Worm (Caenorhabditis elegans): Measurements from ENCODE around the gene ugt-30.

Gene ugt-30

ce11 chrV:15083659-15084058 is 41.4 kb downstream of the ugt-30 start (continued):
- TF ChIP-seq dmd-9 (GFP tag; IDR thresholded peaks at IDR 0.05) (no peak), snpc-1.2 (GFP tag; IDR thresholded peaks at IDR 0.05) (no peak), Y105C5A.15 (GFP tag; IDR thresholded peaks at IDR 0.05) (no peak), nhr-77 (tag; optimal IDR thresholded peaks at IDR 0.05) (no peak), aha-1 (tag) (peak; percentile 18), daf-16 (GFP tag; optimal IDR thresholded peaks at IDR 0.05) (no peak), daf-16 (tag; optimal IDR thresholded peaks at IDR 0.05) (peak; percentile 25), zag-1 (tag; optimal IDR thresholded peaks at IDR 0.05) (no peak), unc-62 (GFP tag; optimal IDR thresholded peaks at IDR 0.05 in 1 of 2) (no peak), unc-62 (tag; optimal IDR thresholded peaks at IDR 0.05) (no peak), lsy-2 (tag; optimal IDR thresholded peaks at IDR 0.05) (no peak), lin-15B (tag; optimal IDR thresholded peaks at IDR 0.05) (no peak), daf-19 (GFP tag; conservative IDR thresholded peaks at IDR 0.05) (no peak), tag-97 (GFP tag; IDR thresholded peaks at IDR 0.05) (no peak), fkh-10 (GFP tag; optimal IDR thresholded peaks at IDR 0.05) (no peak), ces-1 (GFP tag; optimal IDR thresholded peaks at IDR 0.05) (no peak), madf-5 (GFP tag; IDR thresholded peaks at IDR 0.05) (no peak), mdl-1 (tag; optimal IDR thresholded peaks at IDR 0.05) (no peak), nhr-102 (tag; optimal IDR thresholded peaks at IDR 0.05) (no peak), nhr-111 (GFP tag; optimal IDR thresholded peaks at IDR 0.05) (no peak), nhr-41 (GFP tag; IDR thresholded peaks at IDR 0.05) (no peak), egl-43 (GFP tag; IDR thresholded peaks at IDR 0.05) (peak; percentile 47; the same call in 1 of the 2 replicates), nhr-48 (tag; optimal IDR thresholded peaks at IDR 0.05) (no peak), zip-2 (tag; optimal IDR thresholded peaks at IDR 0.05) (no peak), F44E2.7 (GFP tag; IDR thresholded peaks at IDR 0.05) (no peak), lin-39 (tag; optimal IDR thresholded peaks at IDR 0.05) (no peak), saeg-2 (GFP tag; IDR thresholded peaks at IDR 0.05) (no peak), nhr-6 (tag; optimal IDR thresholded peaks at IDR 0.05) (peak; percentile 48), T26A8.4 (GFP tag; IDR thresholded peaks at IDR 0.05) (peak; percentile 14; the same call in 1 of the 2 replicates)

ce11 chrV:15082291-15082690 is 42.8 kb downstream of the ugt-30 start, which contains the start of the genes C01G10.10 and C01G10.9:
C01G10.10 (minus strand) TSS chrV:15082441.
C01G10.9 (plus strand) TSS chrV:15082530.
- TF ChIP-seq lin-15B (tag; optimal IDR thresholded peaks at IDR 0.05) (no peak), spr-1 (tag; optimal IDR thresholded peaks at IDR 0.05) (peak; percentile 31), lin-13 (GFP tag; optimal IDR thresholded peaks at IDR 0.05) (peak; percentile 49), ceh-62 (tag; optimal IDR thresholded peaks at IDR 0.05) (no peak), pqm-1 (tag; optimal IDR thresholded peaks at IDR 0.05) (no peak), nhr-76 (tag; optimal IDR thresholded peaks at IDR 0.05) (no peak), F37D6.2 (tag; optimal IDR thresholded peaks at IDR 0.05) (no peak), hmg-1.1 (GFP tag; IDR thresholded peaks at IDR 0.05) (no peak), Y75B8A.6 (GFP tag; IDR thresholded peaks at IDR 0.05) (no peak), unc-130 (GFP tag; optimal IDR thresholded peaks at IDR 0.05) (peak; percentile 89), nhr-10 (tag; optimal IDR thresholded peaks at IDR 0.05) (no peak), F26F4.8 (GFP tag; conservative IDR thresholded peaks at IDR 0.05) (no peak), F44E2.7 (GFP tag; IDR thresholded peaks at IDR 0.05) (no peak), cey-2 (tag; optimal IDR thresholded peaks at IDR 0.05; ENCODE audit: borderline replicate concordance, insufficient read depth) (no peak), Y5F2A.4 (GFP tag; optimal IDR thresholded peaks at IDR 0.05) (no peak), sdz-12 (GFP tag; optimal IDR thresholded peaks at IDR 0.05) (no peak), egl-43 (GFP tag; IDR thresholded peaks at IDR 0.05) (no peak), tra-1 (GFP tag; IDR thresholded peaks at IDR 0.05) (no peak), mep-1 (tag; optimal IDR thresholded peaks at IDR 0.05) (peak; percentile 48), R02D3.7 (tag; optimal IDR thresholded peaks at IDR 0.05) (no peak), ceh-28 (tag; optimal IDR thresholded peaks at IDR 0.05) (no peak), daf-8 (GFP tag; IDR thresholded peaks at IDR 0.05) (no peak), hlh-30 (tag; optimal IDR thresholded peaks at IDR 0.05; ENCODE audit: insufficient read depth) (peak; percentile 3), ceh-20 (GFP tag; IDR thresholded peaks at IDR 0.05) (no peak), nhr-11 (tag; optimal IDR thresholded peaks at IDR 0.05) (no peak), unc-39 (tag; optimal IDR thresholded peaks at IDR 0.05) (no peak), pha-4 (GFP tag; IDR thresholded peaks at IDR 0.05) (no peak), pha-4 (tag; optimal IDR thresholded peaks at IDR 0.05) (no peak), egl-27 (tag; optimal IDR thresholded peaks at IDR 0.05) (no peak)

Measured in whole organism, L4 larva.